Worm (Caenorhabditis elegans): Measurements from ENCODE around the gene C17C3.15.

C17C3.15 gene

DNA sequence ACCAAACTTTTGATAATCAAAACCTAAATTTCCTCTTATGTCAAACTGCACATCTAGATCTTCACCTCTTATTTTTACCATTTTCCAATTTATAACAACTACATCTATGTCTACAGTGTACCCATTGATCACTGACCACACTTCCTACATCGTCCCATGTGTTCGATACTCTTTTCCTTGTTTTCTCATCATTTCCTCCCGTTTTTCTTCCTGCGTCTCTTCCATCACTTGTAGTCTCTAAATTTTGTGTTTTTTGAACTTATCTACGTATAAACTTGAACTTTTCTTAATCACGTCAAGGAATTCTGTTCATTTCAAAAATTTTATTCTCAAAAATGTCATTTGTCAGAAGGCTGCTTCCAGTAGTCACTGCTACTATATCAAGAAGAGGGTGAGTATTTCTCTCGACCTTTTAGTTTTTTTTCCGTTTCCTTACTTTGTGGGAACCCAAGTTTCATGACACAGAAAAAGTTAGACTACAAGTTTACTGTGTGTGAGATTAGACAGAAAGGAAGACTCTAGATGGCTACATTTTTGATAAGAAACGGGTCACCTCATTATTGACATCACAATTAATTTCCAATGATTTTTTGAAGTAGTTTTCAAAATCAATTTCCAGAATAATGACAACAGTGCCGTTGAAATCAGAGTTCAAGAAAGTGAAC is 1.8 kb downstream of the C17C3.15 start (continued):
- TF ChIP-seq ceh-20 (GFP tag; IDR thresholded peaks at IDR 0.05) = peak; percentile 49; the same call in 1 of the 2 replicates
- TF ChIP-seq F26F4.8 (GFP tag; conservative IDR thresholded peaks at IDR 0.05) = no peak
- TF ChIP-seq zag-1 (tag; optimal IDR thresholded peaks at IDR 0.05) = no peak
- no peak for TF ChIP-seq duxl-1 (tag; optimal IDR thresholded peaks at IDR 0.05; ENCODE audit: poor library complexity)
- no peak for TF ChIP-seq ZK337.2 (GFP tag; IDR thresholded peaks at IDR 0.05)
- no peak for TF ChIP-seq F44E2.7 (GFP tag; IDR thresholded peaks at IDR 0.05)
- TF ChIP-seq ces-1 (GFP tag; optimal IDR thresholded peaks at IDR 0.05) = no peak
- TF ChIP-seq madf-9 (GFP tag; conservative IDR thresholded peaks at IDR 0.05) = no peak
- no peak for TF ChIP-seq Y48G9A.11 (GFP tag; IDR thresholded peaks at IDR 0.05)
- no peak for TF ChIP-seq snpc-4 (tag; optimal IDR thresholded peaks at IDR 0.05)
- TF ChIP-seq zfp-2 (tag; optimal IDR thresholded peaks at IDR 0.05) = no peak
- TF ChIP-seq mep-1 (tag; optimal IDR thresholded peaks at IDR 0.05) = peak; percentile 57
- peak in 1 of 2 experiments; percentile 46 for TF ChIP-seq mdl-1 (tag; optimal IDR thresholded peaks at IDR 0.05)
- no peak for TF ChIP-seq tag-97 (GFP tag; IDR thresholded peaks at IDR 0.05)
- TF ChIP-seq Y75B8A.6 (GFP tag; IDR thresholded peaks at IDR 0.05) = no peak
- no peak for TF ChIP-seq fos-1 (tag; optimal IDR thresholded peaks at IDR 0.05)
- no peak for TF ChIP-seq egl-43 (GFP tag; IDR thresholded peaks at IDR 0.05)
- no peak for TF ChIP-seq pqm-1 (tag; optimal IDR thresholded peaks at IDR 0.05)
- TF ChIP-seq lin-13 (GFP tag; optimal IDR thresholded peaks at IDR 0.05) = peak; percentile 7
- TF ChIP-seq F37D6.2 (tag; optimal IDR thresholded peaks at IDR 0.05) = no peak
- no peak for TF ChIP-seq nhr-41 (GFP tag; IDR thresholded peaks at IDR 0.05)
- TF ChIP-seq nhr-48 (tag; optimal IDR thresholded peaks at IDR 0.05) = peak; percentile 58
- no peak for TF ChIP-seq vab-7 (GFP tag; IDR thresholded peaks at IDR 0.05)
- TF ChIP-seq rbr-2 (tag; optimal IDR thresholded peaks at IDR 0.05) = no peak
- no peak for TF ChIP-seq sdz-12 (GFP tag; optimal IDR thresholded peaks at IDR 0.05)
- no peak for TF ChIP-seq zip-11 (GFP tag; IDR thresholded peaks at IDR 0.05)
- no peak for TF ChIP-seq saeg-2 (GFP tag; IDR thresholded peaks at IDR 0.05)
- TF ChIP-seq aly-2 (tag; optimal IDR thresholded peaks at IDR 0.05) = no peak
- peak in 1 of 2 experiments; percentile 60 for TF ChIP-seq lsy-2 (tag; optimal IDR thresholded peaks at IDR 0.05)
- no peak for TF ChIP-seq nhr-102 (tag; optimal IDR thresholded peaks at IDR 0.05)
- TF ChIP-seq jun-1 (tag; optimal IDR thresholded peaks at IDR 0.05) = no peak
- TF ChIP-seq nhr-25 (tag; optimal IDR thresholded peaks at IDR 0.05; ENCODE audit: borderline replicate concordance, insufficient read depth) = peak; percentile 61
- TF ChIP-seq daf-16 (GFP tag; optimal IDR thresholded peaks at IDR 0.05) = peak in 1 of 2 experiments; percentile 0
- peak; percentile 75 for TF ChIP-seq daf-16 (tag; optimal IDR thresholded peaks at IDR 0.05)
- peak; percentile 32; the same call in 1 of the 2 replicates for TF ChIP-seq lin-1 (GFP tag; IDR thresholded peaks at IDR 0.05)

ce11 chrII:5574925-5575324 is 4.5 kb downstream of the C17C3.15 start:
- peak; percentile 3 for TF ChIP-seq zip-2 (tag; optimal IDR thresholded peaks at IDR 0.05)
- TF ChIP-seq ztf-7 (tag; optimal IDR thresholded peaks at IDR 0.05) = no peak
- no peak for TF ChIP-seq hlh-11 (tag; optimal IDR thresholded peaks at IDR 0.05)
- TF ChIP-seq unc-62 (GFP tag; optimal IDR thresholded peaks at IDR 0.05 in 1 of 2) = no peak
- TF ChIP-seq unc-62 (tag; optimal IDR thresholded peaks at IDR 0.05) = no peak
- no peak for TF ChIP-seq php-3 (GFP tag; IDR thresholded peaks at IDR 0.05)
- peak; percentile 83; the same call in 1 of the 2 replicates for TF ChIP-seq zfp-3 (GFP tag; conservative IDR thresholded peaks at IDR 0.05)
- 0 out of 2 replicates have a peak, but pooled peaks have one; percentile 7 for TF ChIP-seq mdt-29 (GFP tag; IDR thresholded peaks at IDR 0.05)
- TF ChIP-seq dve-1 (tag; optimal IDR thresholded peaks at IDR 0.05; ENCODE audit: insufficient read depth) = peak; percentile 17
- peak; percentile 60; the same call in 1 of the 2 replicates for TF ChIP-seq T26A8.4 (GFP tag; IDR thresholded peaks at IDR 0.05)
- TF ChIP-seq daf-16 (GFP tag; optimal IDR thresholded peaks at IDR 0.05) = peak in 1 of 2 experiments; percentile 24
- TF ChIP-seq daf-16 (tag; optimal IDR thresholded peaks at IDR 0.05) = no peak
- no peak for TF ChIP-seq hif-1 (tag; optimal IDR thresholded peaks at IDR 0.05)
- TF ChIP-seq lin-38 (GFP tag; IDR thresholded peaks at IDR 0.05) = peak; percentile 28
- 0 out of 2 replicates have a peak, but pooled peaks have one; percentile 32 for TF ChIP-seq Y105C5A.15 (GFP tag; IDR thresholded peaks at IDR 0.05)
- peak; percentile 2 for TF ChIP-seq T20F7.1 (GFP tag; optimal IDR thresholded peaks at IDR 0.05)
- TF ChIP-seq Y75B8A.6 (GFP tag; IDR thresholded peaks at IDR 0.05) = 0 out of 2 replicates have a peak, but pooled peaks have one; percentile 24
- 0 out of 2 replicates have a peak, but pooled peaks have one; percentile 15 for TF ChIP-seq ctbp-1 (GFP tag; IDR thresholded peaks at IDR 0.05)
- TF ChIP-seq lsy-2 (tag; optimal IDR thresholded peaks at IDR 0.05) = peak in 1 of 2 experiments; percentile 30
- no peak for TF ChIP-seq nhr-41 (GFP tag; IDR thresholded peaks at IDR 0.05)
- no peak for TF ChIP-seq saeg-2 (GFP tag; IDR thresholded peaks at IDR 0.05)
- TF ChIP-seq nhr-102 (tag; optimal IDR thresholded peaks at IDR 0.05) = peak; percentile 64
